Fruit fly (Drosophila melanogaster) whole organism: ENCODE measurements around the gene CG34012.
"Not testable (repeated sequence)": the region's sequence is repeated elsewhere in the genome, so short reads cannot be mapped to it uniquely, and the experiment has no call there.

ENCODE experiments used
- CG8478 ChIP-seq: fragments of >200 bp; optimal IDR thresholded peaks from 2 replicates; lab custom pipeline; 2018; ENCODE audit warnings: inconsistent platforms
- Dll ChIP-seq: fragments of >200 bp; optimal IDR thresholded peaks from 2 replicates; lab custom pipeline; 2017
- EcR ChIP-seq, 2 experiments: fragments of >200 bp; optimal IDR thresholded peaks; 2 replicates each; lab custom pipeline; 2017; ENCODE audit warnings: missing biosample characterization in 2 of 2, missing genetic modification characterization in 2 of 2, missing genetic modification reagents in 2 of 2
- pan ChIP-seq: fragments of >200 bp; optimal IDR thresholded peaks from 2 replicates; lab custom pipeline; 2017
- psq ChIP-seq: fragments of >200 bp; optimal IDR thresholded peaks from 2 replicates; lab custom pipeline; 2017
- usp ChIP-seq: fragments of >200 bp; optimal IDR thresholded peaks from 2 replicates; lab custom pipeline; 2017; ENCODE audit warnings: missing biosample characterization, missing genetic modification characterization, mixed read lengths

Gene CG34012

dm6 chr3L:11109454-11109853, at the start of gene CG34012, which contains the start of gene emei:
Gene CG34012, minus strand, starts transcription at chr3L:11109505.
Gene emei, plus strand, starts transcription at chr3L:11109690.
- TF ChIP-seq pan (lab: Kevin White, UChicago) (no peak), psq (lab: Kevin White, UChicago) (no peak), EcR (GFP tag; optimal IDR thresholded peaks at IDR 0.05; lab: Kevin White, UChicago) (no peak), Dll (no peak), CG8478 (lab: Kevin White, UChicago) (no peak), usp (no peak)

dm6 chr3L:11155380-11155779, 46.1 kb upstream of the CG34012 start:
- TF ChIP-seq usp (no peak), CG8478 (lab: Kevin White, UChicago) (no peak), EcR (GFP tag; optimal IDR thresholded peaks at IDR 0.05; lab: Kevin White, UChicago) (no peak), Dll (no peak), pan (lab: Kevin White, UChicago) (no peak), psq (lab: Kevin White, UChicago) (no peak)

dm6 chr3L:11150735-11151287, 41.5 kb upstream of the CG34012 start, which contains the start of gene CG6216:
Gene CG6216, minus strand, starts transcription at chr3L:11150785.
- TF ChIP-seq psq (lab: Kevin White, UChicago): no peak
- TF ChIP-seq usp: no peak
- no peak for TF ChIP-seq EcR (GFP tag; optimal IDR thresholded peaks at IDR 0.05; lab: Kevin White, UChicago)
- no peak for TF ChIP-seq pan (lab: Kevin White, UChicago)
- TF ChIP-seq CG8478 (lab: Kevin White, UChicago): no peak
- TF ChIP-seq Dll: no peak

dm6 chr3L:11148478-11149251, 39.4 kb upstream of the CG34012 start:
- TF ChIP-seq psq (lab: Kevin White, UChicago) (no peak), EcR (GFP tag; optimal IDR thresholded peaks at IDR 0.05; lab: Kevin White, UChicago) (no peak), CG8478 (lab: Kevin White, UChicago) (no peak), Dll (no peak), usp (no peak), pan (lab: Kevin White, UChicago) (no peak)

dm6 chr3L:11147675-11148074, 38.4 kb upstream of the CG34012 start:
- TF ChIP-seq pan (lab: Kevin White, UChicago) (no peak), psq (lab: Kevin White, UChicago) (no peak), Dll (no peak), CG8478 (lab: Kevin White, UChicago) (no peak), usp (no peak), EcR (GFP tag; optimal IDR thresholded peaks at IDR 0.05; lab: Kevin White, UChicago) (no peak)

- TF ChIP-seq pan (lab: Kevin White, UChicago): no peak
- TF ChIP-seq Dll: no peak
- no peak for TF ChIP-seq EcR (GFP tag; optimal IDR thresholded peaks at IDR 0.05; lab: Kevin White, UChicago)
- no peak for TF ChIP-seq CG8478 (lab: Kevin White, UChicago)
- no peak for TF ChIP-seq psq (lab: Kevin White, UChicago)
- no peak for TF ChIP-seq usp
Observed at dm6 chr3L:11145065-11145464, 35.8 kb upstream of the CG34012 start.

- TF ChIP-seq CG8478 (lab: Kevin White, UChicago) (no peak), usp (no peak), pan (lab: Kevin White, UChicago) (no peak), Dll (no peak), EcR (GFP tag; optimal IDR thresholded peaks at IDR 0.05; lab: Kevin White, UChicago) (no peak), psq (lab: Kevin White, UChicago) (no peak)
Observed at dm6 chr3L:11138862-11139261, 29.6 kb upstream of the CG34012 start.

dm6 chr3L:11136349-11136748, 27.0 kb upstream of the CG34012 start:
- TF ChIP-seq pan (lab: Kevin White, UChicago) (no peak), Dll (no peak), CG8478 (lab: Kevin White, UChicago) (no peak), EcR (GFP tag; optimal IDR thresholded peaks at IDR 0.05; lab: Kevin White, UChicago) (no peak), psq (lab: Kevin White, UChicago) (no peak), usp (no peak)

- TF ChIP-seq pan (lab: Kevin White, UChicago) (no peak), Dll (no peak), EcR (GFP tag; optimal IDR thresholded peaks at IDR 0.05; lab: Kevin White, UChicago) (no peak), usp (no peak), psq (lab: Kevin White, UChicago) (no peak), CG8478 (lab: Kevin White, UChicago) (no peak)
Observed at dm6 chr3L:11135846-11136245, 26.5 kb upstream of the CG34012 start, which contains the start of gene IRSp53. Gene IRSp53, plus strand, starts transcription at chr3L:11136049.

dm6 chr3L:11134886-11135285, 25.6 kb upstream of the CG34012 start, which contains the start of gene CG14143:
Gene CG14143, plus strand, starts transcription at chr3L:11134987.
- not testable (repeated sequence) for TF ChIP-seq CG8478 (lab: Kevin White, UChicago); Dll; EcR (GFP tag; optimal IDR thresholded peaks at IDR 0.05; lab: Kevin White, UChicago)

dm6 chr3L:11132055-11132454, 22.8 kb upstream of the CG34012 start, which contains the start of gene CG32074:
Gene CG32074, minus strand, starts transcription at chr3L:11132322.
- TF ChIP-seq psq, CG8478, pan (lab: Kevin White, UChicago): not testable (repeated sequence)

- TF ChIP-seq EcR (GFP tag; optimal IDR thresholded peaks at IDR 0.05; lab: Kevin White, UChicago) (no peak), CG8478 (lab: Kevin White, UChicago) (no peak)
Observed at dm6 chr3L:11130535-11130934, 21.2 kb upstream of the CG34012 start, which contains the start of gene nol. Gene nol, plus strand, starts transcription at chr3L:11130835.
